Worm (Caenorhabditis elegans): Measurements from ENCODE around the gene T16G12.9.

T16G12.9 gene

DNA sequence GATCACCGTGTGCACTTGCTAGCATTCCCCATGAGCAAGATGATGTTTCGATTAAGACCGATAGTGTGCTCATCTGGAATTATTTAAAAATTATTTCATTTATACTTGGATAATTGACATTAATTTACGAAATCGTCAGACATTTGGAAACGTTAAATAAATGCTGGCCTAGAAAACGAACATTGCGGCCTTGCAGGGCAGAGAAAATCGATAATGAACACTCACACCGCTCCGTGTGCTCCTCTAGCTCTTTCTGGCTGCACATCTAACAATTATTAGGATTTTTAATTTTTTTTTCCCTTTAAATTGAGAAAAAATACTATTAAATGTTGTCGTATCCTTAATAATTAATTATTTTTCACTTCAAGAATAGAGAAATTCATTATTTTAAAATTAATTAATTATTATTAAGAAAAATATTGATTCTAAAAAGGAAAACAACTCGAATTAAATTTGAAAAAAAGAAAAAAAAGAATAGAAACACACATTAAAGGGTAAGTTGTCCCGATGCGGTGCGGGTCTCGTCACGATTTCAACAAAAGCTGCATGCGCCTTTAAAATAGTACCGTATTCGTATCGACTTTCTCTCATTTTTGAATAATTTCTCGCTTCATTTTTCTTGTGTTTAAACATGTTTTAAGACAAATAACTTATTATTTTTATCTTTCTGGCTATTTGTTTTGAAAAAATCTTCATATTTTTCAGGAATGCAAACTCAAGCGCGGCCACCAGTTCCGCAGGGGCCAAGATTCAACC, 42.2 kb upstream of the T16G12.9 start, which contains the start of the genes gtf-2H3 and ham-3 (continued):
- TF ChIP-seq D2030.7 (GFP tag; IDR thresholded peaks at IDR 0.05) (peak; percentile 61), cebp-1 (GFP tag; IDR thresholded peaks at IDR 0.05) (no peak), cebp-1 (tag; optimal IDR thresholded peaks at IDR 0.05) (peak; percentile 13), lir-1 (GFP tag; conservative IDR thresholded peaks at IDR 0.05) (no peak), F33H1.4 (GFP tag; IDR thresholded peaks at IDR 0.05) (peak; percentile 90), nhr-120 (GFP tag; IDR thresholded peaks at IDR 0.05) (no peak), die-1 (tag; optimal IDR thresholded peaks at IDR 0.05) (no peak), F57A8.1 (GFP tag; optimal IDR thresholded peaks at IDR 0.05) (no peak), chd-7 (tag; optimal IDR thresholded peaks at IDR 0.05) (no peak), sea-2 (GFP tag; IDR thresholded peaks at IDR 0.05) (no peak), rcor-1 (GFP tag; IDR thresholded peaks at IDR 0.05) (no peak), tlf-1 (GFP tag; optimal IDR thresholded peaks at IDR 0.05) (no peak), B0019.2 (GFP tag; conservative IDR thresholded peaks at IDR 0.05) (no peak), rpc-1 (optimal IDR thresholded peaks at IDR 0.05) (no peak), rpc-1 (tag; optimal IDR thresholded peaks at IDR 0.05) (no peak), F37B4.10 (GFP tag; IDR thresholded peaks at IDR 0.05) (no peak)

DNA sequence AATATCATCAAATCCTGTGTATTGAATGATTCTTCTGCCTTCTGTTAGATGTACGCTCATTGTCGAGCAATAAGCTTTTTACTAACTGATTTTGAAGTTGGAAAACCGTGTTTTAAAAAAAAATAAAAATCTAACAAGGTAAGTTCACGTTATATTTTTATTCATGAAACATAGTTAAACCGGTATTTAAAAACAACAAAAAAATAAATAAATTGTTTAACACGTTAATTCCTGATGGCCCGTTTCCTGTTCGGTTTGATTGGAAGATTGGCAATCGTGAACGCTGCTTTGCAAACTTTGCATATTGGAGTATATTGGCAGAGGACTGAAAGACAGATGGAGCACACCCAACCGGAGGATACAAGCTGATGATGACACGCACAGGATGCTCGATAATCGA, 40.8 kb upstream of the T16G12.9 start, which contains the start of gene ZK1128.3:
Gene ZK1128.3 (minus strand): TSS at position 101 of the 400 bp plus-strand sequence.
- TF ChIP-seq chd-7 (tag; optimal IDR thresholded peaks at IDR 0.05): no peak
- no peak for TF ChIP-seq somi-1 (GFP tag; optimal IDR thresholded peaks at IDR 0.05)
- TF ChIP-seq lin-26 (GFP tag; IDR thresholded peaks at IDR 0.05): no peak
- no peak for TF ChIP-seq atf-7 (tag; optimal IDR thresholded peaks at IDR 0.05)
- TF ChIP-seq F33H1.4 (GFP tag; IDR thresholded peaks at IDR 0.05): no peak
- TF ChIP-seq madf-8 (GFP tag; conservative IDR thresholded peaks at IDR 0.05): no peak
- TF ChIP-seq rpc-1 (optimal IDR thresholded peaks at IDR 0.05): no peak
- no peak for TF ChIP-seq rpc-1 (tag; optimal IDR thresholded peaks at IDR 0.05)
- TF ChIP-seq sptf-2 (GFP tag; optimal IDR thresholded peaks at IDR 0.05): no peak
- TF ChIP-seq pbrm-1 (GFP tag; IDR thresholded peaks at IDR 0.05): no peak

DNA sequence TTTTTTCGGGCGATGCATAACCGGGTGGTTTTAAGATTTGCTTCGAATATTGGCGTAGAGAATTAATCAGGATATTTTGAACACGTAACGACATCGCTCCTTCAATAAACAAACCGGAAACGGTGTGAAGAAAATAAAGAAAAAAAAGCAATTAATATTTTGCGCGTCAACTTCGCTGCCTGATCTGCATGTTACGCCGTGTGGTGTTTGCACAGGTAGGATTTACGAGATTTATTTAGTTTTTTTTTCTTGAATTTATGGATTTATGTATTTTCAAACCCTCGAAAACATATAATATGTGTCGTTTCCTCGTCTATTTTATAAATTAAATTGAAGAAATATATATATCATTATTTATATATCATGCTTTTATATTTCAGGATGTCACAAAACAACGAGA, 36.6 kb upstream of the T16G12.9 start, which contains the start of the genes ZK1128.1 and mett-10:
Gene ZK1128.1 (minus strand): TSS at position 99 of the 400 bp plus-strand sequence.
Gene mett-10 (plus strand): TSS at position 375 of the 400 bp plus-strand sequence.
- TF ChIP-seq madf-3 (GFP tag; IDR thresholded peaks at IDR 0.05): no peak
- TF ChIP-seq lsl-1 (GFP tag; optimal IDR thresholded peaks at IDR 0.05): no peak
- no peak for TF ChIP-seq ekl-4 (GFP tag; IDR thresholded peaks at IDR 0.05)
- no peak for TF ChIP-seq T07F8.4 (tag; optimal IDR thresholded peaks at IDR 0.05)

DNA sequence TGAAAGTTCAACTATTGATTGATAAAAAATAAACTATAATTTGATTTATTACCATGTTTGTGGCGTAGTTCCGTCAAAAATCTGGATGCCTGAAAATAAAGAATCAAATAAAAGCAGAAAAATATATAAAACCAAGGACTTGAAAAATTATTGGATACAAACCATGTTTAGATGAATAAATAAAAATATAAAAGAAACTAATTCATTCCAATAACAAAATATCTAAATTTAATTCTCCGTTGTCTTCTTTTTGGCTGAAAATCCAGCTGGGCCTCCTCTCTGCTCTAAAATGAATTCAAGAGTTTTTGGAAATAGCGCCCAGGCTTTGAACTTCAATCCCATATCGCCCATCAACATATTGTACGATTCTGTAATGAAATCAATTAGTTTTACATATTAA, 34.9 kb upstream of the T16G12.9 start, which contains the start of gene vps-29:
Gene vps-29 (minus strand): TSS at position 101 of the 400 bp plus-strand sequence.
- no peak for TF ChIP-seq lin-40 (tag; optimal IDR thresholded peaks at IDR 0.05)
- no peak for TF ChIP-seq dpl-1 (GFP tag; optimal IDR thresholded peaks at IDR 0.05)
- TF ChIP-seq ccch-3 (GFP tag; optimal IDR thresholded peaks at IDR 0.05): no peak
- TF ChIP-seq Y79H2A.3 (GFP tag; conservative IDR thresholded peaks at IDR 0.05): no peak
- TF ChIP-seq F22D6.2 (tag; optimal IDR thresholded peaks at IDR 0.05): no peak
- TF ChIP-seq T26A5.8 (tag; optimal IDR thresholded peaks at IDR 0.05): no peak
- TF ChIP-seq attf-6 (GFP tag; IDR thresholded peaks at IDR 0.05): no peak
- TF ChIP-seq sdz-38 (tag; optimal IDR thresholded peaks at IDR 0.05): no peak
- no peak for TF ChIP-seq B0019.2 (GFP tag; conservative IDR thresholded peaks at IDR 0.05)
- no peak for TF ChIP-seq F52B5.7 (tag; optimal IDR thresholded peaks at IDR 0.05)
- no peak for TF ChIP-seq sea-2 (GFP tag; IDR thresholded peaks at IDR 0.05)
- TF ChIP-seq K11D2.4 (GFP tag; IDR thresholded peaks at IDR 0.05): no peak
- TF ChIP-seq Y95B8A.8 (GFP tag; IDR thresholded peaks at IDR 0.05): no peak
- no peak for TF ChIP-seq cebp-1 (GFP tag; IDR thresholded peaks at IDR 0.05)
- no peak for TF ChIP-seq cebp-1 (tag; optimal IDR thresholded peaks at IDR 0.05)
- no peak for TF ChIP-seq zfh-2 (GFP tag; conservative IDR thresholded peaks at IDR 0.05)

Data from whole organism, young adult.